Fruit fly (Drosophila melanogaster) whole organism, embryonic: ENCODE results near the gene Sry-alpha.

ENCODE experiments used
- B-H2 ChIP-seq: fragments of 200-800 bp; sonication (Bioruptor generic); optimal IDR thresholded peaks from 2 replicates; lab custom pipeline; 2018; ENCODE audit warnings: missing biosample characterization, mild to moderate bottlenecking, missing genetic modification characterization
- CG10543 ChIP-seq: fragments of 200-800 bp; sonication (Bioruptor generic); optimal IDR thresholded peaks from 3 replicates; lab custom pipeline; 2017; ENCODE audit warnings: missing biosample characterization, mild to moderate bottlenecking, missing genetic modification characterization, moderate library complexity
- CG10979 ChIP-seq: fragments of 200-800 bp; sonication (Bioruptor generic); optimal IDR thresholded peaks from 2 replicates; lab custom pipeline; 2018; ENCODE audit warnings: missing biosample characterization, mild to moderate bottlenecking, missing genetic modification characterization, moderate library complexity
- CG13624 ChIP-seq: fragments of 200-800 bp; sonication (Bioruptor generic); optimal IDR thresholded peaks from 2 replicates; lab custom pipeline; 2016; ENCODE audit warnings: missing biosample characterization, missing genetic modification characterization
- CG14710 ChIP-seq: fragments of 200-800 bp; sonication (Bioruptor generic); optimal IDR thresholded peaks from 3 replicates; lab custom pipeline; 2019; ENCODE audit warnings: missing biosample characterization, mild to moderate bottlenecking, missing genetic modification characterization, moderate library complexity
- CG17912 ChIP-seq: fragments of 200-800 bp; sonication (Bioruptor generic); optimal IDR thresholded peaks from 2 replicates; lab custom pipeline; 2018; ENCODE audit warnings: missing biosample characterization, mild to moderate bottlenecking, missing genetic modification characterization
- CG2129 ChIP-seq: fragments of 200-800 bp; sonication (Bioruptor generic); IDR thresholded peaks from 2 replicates; pipeline ENCODE4 v1.3.6; 2022; ENCODE audit warnings: missing biosample characterization, missing genetic modification characterization; ENCODE audit not compliant: partially characterized antibody
- CG2712 ChIP-seq: fragments of 200-800 bp; optimal IDR thresholded peaks from 3 replicates; lab custom pipeline; 2019; ENCODE audit warnings: missing biosample characterization, mild to moderate bottlenecking, missing genetic modification characterization, moderate library complexity
- CG32532 ChIP-seq: fragments of 200-800 bp; sonication (Bioruptor generic); IDR thresholded peaks from 2 replicates; pipeline ENCODE4 v1.3.6; 2022; ENCODE audit warnings: missing biosample characterization, missing genetic modification characterization
- CG33213 ChIP-seq: fragments of 200-800 bp; sonication (Bioruptor generic); optimal IDR thresholded peaks from 3 replicates; lab custom pipeline; 2016; ENCODE audit warnings: missing biosample characterization, missing genetic modification characterization
- CG3838 ChIP-seq: fragments of 200-800 bp; sonication (Bioruptor generic); optimal IDR thresholded peaks from 3 replicates; lab custom pipeline; 2016; ENCODE audit warnings: missing biosample characterization, missing genetic modification characterization
- CG4404 ChIP-seq: fragments of 200-800 bp; sonication (Bioruptor generic); IDR thresholded peaks from 2 replicates; pipeline ENCODE4 v1.3.6; 2022; ENCODE audit warnings: missing biosample characterization, missing genetic modification characterization
- CG5245 ChIP-seq: fragments of 200-800 bp; sonication (Bioruptor generic); optimal IDR thresholded peaks from 3 replicates; lab custom pipeline; 2016; ENCODE audit warnings: missing biosample characterization, missing genetic modification characterization
- CG7271 ChIP-seq: fragments of 200-800 bp; sonication (Bioruptor generic); optimal IDR thresholded peaks from 2 replicates; lab custom pipeline; 2018; ENCODE audit warnings: missing biosample characterization, mild to moderate bottlenecking, missing genetic modification characterization, moderate library complexity
- CG9437 ChIP-seq: fragments of 200-800 bp; sonication (Bioruptor generic); optimal IDR thresholded peaks from 2 replicates; lab custom pipeline; 2018; ENCODE audit warnings: missing biosample characterization, mild to moderate bottlenecking, missing genetic modification characterization
- CHES-1-like ChIP-seq: fragments of 200-800 bp; sonication (Bioruptor generic); optimal IDR thresholded peaks from 2 replicates; lab custom pipeline; 2016; ENCODE audit warnings: missing biosample characterization, missing genetic modification characterization
- Deaf1 ChIP-seq: fragments of 200-800 bp; optimal IDR thresholded peaks from 3 replicates; lab custom pipeline; 2019; ENCODE audit warnings: missing biosample characterization, mild to moderate bottlenecking, missing genetic modification characterization, moderate library complexity
- Dll ChIP-seq: fragments of 200-800 bp; sonication (Bioruptor generic); IDR thresholded peaks from 4 replicates; pipeline ENCODE4 v1.3.6; 2022; ENCODE audit warnings: missing biosample characterization, missing genetic modification characterization; ENCODE audit not compliant: partially characterized antibody
- Doc3 ChIP-seq: fragments of 200-800 bp; sonication (Bioruptor generic); IDR thresholded peaks from 3 replicates; pipeline ENCODE4 v1.3.6; 2022; ENCODE audit warnings: missing biosample characterization, missing genetic modification characterization; ENCODE audit not compliant: partially characterized antibody
- Dp ChIP-seq: fragments of 200-800 bp; sonication (Bioruptor generic); optimal IDR thresholded peaks from 2 replicates; lab custom pipeline; 2018; ENCODE audit warnings: missing biosample characterization, mild to moderate bottlenecking, missing genetic modification characterization, moderate library complexity
- ERR ChIP-seq: fragments of 200-800 bp; sonication (Bioruptor generic); optimal IDR thresholded peaks from 2 replicates; lab custom pipeline; 2016; ENCODE audit warnings: missing biosample characterization, missing genetic modification characterization
- Ets65A ChIP-seq: fragments of 200-800 bp; sonication (Bioruptor generic); peaks from one replicate; lab custom pipeline; 2016; ENCODE audit warnings: missing biosample characterization, missing genetic modification characterization
- Ets97D ChIP-seq: fragments of 200-800 bp; sonication (Bioruptor generic); optimal IDR thresholded peaks from 3 replicates; lab custom pipeline; 2016; ENCODE audit warnings: missing biosample characterization, missing genetic modification characterization
- Hand ChIP-seq: fragments of 200-800 bp; sonication (Bioruptor generic); optimal IDR thresholded peaks from 2 replicates; lab custom pipeline; 2017; ENCODE audit warnings: mild to moderate bottlenecking, missing biosample characterization, missing genetic modification reagents, missing genetic modification characterization
- HmgD ChIP-seq: fragments of 200-800 bp; sonication (Bioruptor generic); optimal IDR thresholded peaks from 3 replicates; lab custom pipeline; 2016; ENCODE audit warnings: missing biosample characterization, missing genetic modification characterization
- HmgZ ChIP-seq: fragments of 200-800 bp; sonication (Bioruptor generic); optimal IDR thresholded peaks from 2 replicates; lab custom pipeline; 2018; ENCODE audit warnings: missing biosample characterization, mild to moderate bottlenecking, missing genetic modification characterization
- Max ChIP-seq: fragments of 200-800 bp; sonication (Bioruptor generic); optimal IDR thresholded peaks from 2 replicates; lab custom pipeline; 2016; ENCODE audit warnings: missing biosample characterization, mild to moderate bottlenecking, missing genetic modification characterization
- Myb ChIP-seq: fragments of 200-800 bp; sonication (Bioruptor generic); optimal IDR thresholded peaks from 2 replicates; lab custom pipeline; 2016; ENCODE audit warnings: missing biosample characterization, missing genetic modification characterization
- Oli ChIP-seq: fragments of 200-800 bp; sonication (Bioruptor generic); optimal IDR thresholded peaks from 2 replicates; lab custom pipeline; 2018; ENCODE audit warnings: missing biosample characterization, mild to moderate bottlenecking, missing genetic modification characterization, moderate library complexity
- Optix ChIP-seq: fragments of 200-800 bp; sonication (Bioruptor generic); IDR thresholded peaks from 3 replicates; pipeline ENCODE4 v1.3.6; 2022; ENCODE audit warnings: missing biosample characterization, missing genetic modification characterization
- Ptx1 ChIP-seq: fragments of 200-800 bp; sonication (Bioruptor generic); IDR thresholded peaks from 2 replicates; pipeline ENCODE4 v1.3.6; 2022; ENCODE audit warnings: missing biosample characterization, missing genetic modification characterization
- ato ChIP-seq: fragments of 200-800 bp; sonication (Bioruptor generic); IDR thresholded peaks from 2 replicates; pipeline ENCODE4 v1.3.6; 2022; ENCODE audit warnings: missing biosample characterization, missing genetic modification characterization; ENCODE audit not compliant: partially characterized antibody
- bcd ChIP-seq: fragments of 200-800 bp; sonication (Bioruptor generic); optimal IDR thresholded peaks from 2 replicates; lab custom pipeline; 2017; ENCODE audit warnings: missing biosample characterization, mild to moderate bottlenecking, missing genetic modification characterization
- btn ChIP-seq: fragments of 200-800 bp; sonication (Bioruptor generic); optimal IDR thresholded peaks from 2 replicates; lab custom pipeline; 2016; ENCODE audit warnings: missing biosample characterization, missing genetic modification characterization
- chif ChIP-seq, 2 experiments: fragments of 200-800 bp; sonication (Bioruptor generic); optimal IDR thresholded peaks; 3 replicates each; lab custom pipeline; 2016; ENCODE audit warnings: missing biosample characterization in 2 of 2, missing genetic modification characterization in 2 of 2
- crp ChIP-seq, 2 experiments: fragments of 200-800 bp; sonication (Bioruptor generic); optimal IDR thresholded peaks; 2 replicates in 1 of 2; 3 replicates in 1 of 2; lab custom pipeline; 2017; ENCODE audit warnings: missing biosample characterization in 2 of 2, missing genetic modification characterization in 2 of 2, mild to moderate bottlenecking in 1 of 2, moderate library complexity in 1 of 2
- dati ChIP-seq: fragments of 200-800 bp; sonication (Bioruptor generic); IDR thresholded peaks from 2 replicates; pipeline ENCODE4 v1.3.6; 2022; ENCODE audit warnings: missing biosample characterization, missing genetic modification characterization
- esg ChIP-seq: fragments of 200-800 bp; sonication (Bioruptor generic); conservative IDR thresholded peaks from 2 replicates; pipeline ENCODE4 v1.3.6; 2022; ENCODE audit warnings: missing biosample characterization, missing genetic modification characterization
- gsb-n ChIP-seq: fragments of 200-800 bp; sonication (Bioruptor generic); optimal IDR thresholded peaks from 3 replicates; lab custom pipeline; 2018; ENCODE audit warnings: missing biosample characterization, mild to moderate bottlenecking, missing genetic modification characterization
- h ChIP-seq: fragments of >200 bp; optimal IDR thresholded peaks from 2 replicates; lab custom pipeline; 2017
- hbn ChIP-seq: fragments of 200-800 bp; sonication (Bioruptor generic); IDR thresholded peaks from 2 replicates; pipeline ENCODE4 v1.3.6; 2022; ENCODE audit warnings: missing biosample characterization, missing genetic modification characterization; ENCODE audit not compliant: partially characterized antibody
- lmd ChIP-seq: fragments of 200-800 bp; sonication (Bioruptor generic); IDR thresholded peaks from 2 replicates; pipeline ENCODE4 v1.3.6; 2022; ENCODE audit warnings: missing biosample characterization, missing genetic modification characterization
- lola ChIP-seq, 3 experiments: fragments of >200 bp in 2 of 3; fragments of 200-800 bp in 1 of 3; sonication (Bioruptor generic) in 1 of 3; optimal IDR thresholded peaks; 2 replicates each; lab custom pipeline; 2017 to 2019; ENCODE audit warnings: missing biosample characterization in 3 of 3, missing genetic modification characterization in 3 of 3, mild to moderate bottlenecking in 1 of 3, moderate library complexity in 1 of 3
- mirr ChIP-seq: fragments of 200-800 bp; sonication (Bioruptor generic); optimal IDR thresholded peaks from 3 replicates; lab custom pipeline; 2018; ENCODE audit warnings: missing biosample characterization, mild to moderate bottlenecking, missing genetic modification characterization
- onecut ChIP-seq: fragments of 200-800 bp; sonication (Bioruptor generic); IDR thresholded peaks from 2 replicates; pipeline ENCODE4 v1.3.6; 2022; ENCODE audit warnings: missing biosample characterization, missing genetic modification characterization
- otp ChIP-seq: fragments of 200-800 bp; sonication (Bioruptor generic); IDR thresholded peaks from 3 replicates; pipeline ENCODE4, ENCODE4 v1.3.6; 2022; ENCODE audit warnings: missing biosample characterization, missing genetic modification characterization
- pfk ChIP-seq: fragments of 200-800 bp; sonication (Bioruptor generic); optimal IDR thresholded peaks from 2 replicates; lab custom pipeline; 2018; ENCODE audit warnings: missing biosample characterization, mild to moderate bottlenecking, missing genetic modification characterization, moderate library complexity
- pum ChIP-seq: fragments of 200-800 bp; sonication (Bioruptor generic); optimal IDR thresholded peaks from 2 replicates; lab custom pipeline; 2016; ENCODE audit warnings: missing biosample characterization, missing genetic modification characterization
- sisA ChIP-seq: fragments of 200-800 bp; sonication (Bioruptor generic); IDR thresholded peaks from 2 replicates; pipeline ENCODE4 v1.3.6; 2022; ENCODE audit warnings: missing biosample characterization, missing genetic modification characterization
- trem ChIP-seq: fragments of 200-800 bp; optimal IDR thresholded peaks from 3 replicates; lab custom pipeline; 2019; ENCODE audit warnings: missing biosample characterization, mild to moderate bottlenecking, missing genetic modification characterization, moderate library complexity

The Sry-alpha gene

dm6 chr3R:30022452-30023028, 17.0 kb upstream of the Sry-alpha start, which contains the start of the genes RpS28a and Axn (continued):
- TF ChIP-seq chif (GFP tag; optimal IDR thresholded peaks at IDR 0.05; lab: Kevin White, UChicago) (peak in 1 of 2 experiments; percentile 31), CG17912 (GFP tag; lab: Kevin White, UChicago) (peak; percentile 32), Optix (GFP tag; lab: Robert Waterston, UW) (no peak; the same call in 2 of the 3 replicates), CG32532 (peak; percentile 59), pfk (GFP tag; lab: Kevin White, UChicago) (no peak), CG5245 (no peak), Dp (peak; percentile 58), crp (GFP tag; optimal IDR thresholded peaks at IDR 0.05; lab: Kevin White, UChicago) (peak in 1 of 2 experiments; percentile 54), CG4404 (GFP tag; lab: Robert Waterston, UW) (no peak), onecut (GFP tag; lab: Robert Waterston, UW) (peak; percentile 33; the same call in 1 of the 2 replicates), Deaf1 (no peak), Dll (GFP tag; lab: Robert Waterston, UW) (peak; percentile 76; the same call in 3 of the 4 replicates), CHES-1-like (GFP tag; lab: Kevin White, UChicago) (peak; percentile 49), Hand (no peak), mirr (GFP tag; lab: Kevin White, UChicago) (no peak), gsb-n (tag; lab: Kevin White, UChicago) (no peak), CG9437 (GFP tag; lab: Kevin White, UChicago) (no peak), Ets97D (GFP tag; lab: Kevin White, UChicago) (peak; percentile 78), HmgD (GFP tag; lab: Kevin White, UChicago) (peak; percentile 83), lola (GFP tag; optimal IDR thresholded peaks at IDR 0.05; lab: Kevin White, UChicago) (no peak), trem (peak; percentile 99), Ets65A (peak; percentile 51), h (no peak), Ptx1 (GFP tag; lab: Robert Waterston, UW) (no peak), lmd (GFP tag; lab: Robert Waterston, UW) (peak; percentile 57; the same call in 1 of the 2 replicates), Myb (peak; percentile 57), otp (GFP tag; lab: Robert Waterston, UW) (no peak), CG10979 (tag; lab: Kevin White, UChicago) (peak; percentile 99), hbn (GFP tag; lab: Robert Waterston, UW) (peak; percentile 42; the same call in 1 of the 2 replicates), bcd (GFP tag; lab: Kevin White, UChicago) (no peak), CG13624 (GFP tag; lab: Kevin White, UChicago) (peak; percentile 28), CG10543 (GFP tag; lab: Kevin White, UChicago) (no peak), Oli (tag; lab: Kevin White, UChicago) (no peak), CG2712 (tag; lab: Kevin White, UChicago) (peak; percentile 44), HmgZ (tag; lab: Kevin White, UChicago) (peak; percentile 31), CG2129 (GFP tag; lab: Robert Waterston, UW) (no peak; the same call in 1 of the 2 replicates), ERR (GFP tag; lab: Kevin White, UChicago) (peak; percentile 94), CG3838 (no peak), Max (GFP tag; lab: Kevin White, UChicago) (no peak), B-H2 (GFP tag; lab: Kevin White, UChicago) (peak; percentile 49), sisA (GFP tag; lab: Robert Waterston, UW) (peak; percentile 33; the same call in 1 of the 2 replicates), CG7271 (tag; lab: Kevin White, UChicago) (no peak), CG14710 (tag; lab: Kevin White, UChicago) (peak; percentile 41), CG33213 (peak; percentile 78), pum (GFP tag; lab: Kevin White, UChicago) (no peak), esg (no peak), btn (GFP tag; lab: Kevin White, UChicago) (no peak), Doc3 (GFP tag; lab: Robert Waterston, UW) (no peak), ato (GFP tag; lab: Robert Waterston, UW) (peak; percentile 1; the same call in 1 of the 2 replicates), dati (no peak)
